Fruit fly (Drosophila melanogaster): ENCODE data around the gene glo.
A peak's percentile ranks its signal among the peaks of the same experiment; 100 is the strongest.

Gene glo

dm6 chr3R:11849378-11850249 lies 30.4 kb upstream of the glo start (continued):
- TF ChIP-seq Six4 (GFP tag; optimal IDR thresholded peaks at IDR 0.05) (peak; percentile 92), az2 (GFP tag; optimal IDR thresholded peaks at IDR 0.05) (peak; percentile 95), CG18011 (GFP tag; optimal IDR thresholded peaks at IDR 0.05) (peak; percentile 25), ab (GFP tag; optimal IDR thresholded peaks at IDR 0.05) (peak; percentile 90), dysf (GFP tag; IDR thresholded peaks at IDR 0.05) (peak; percentile 87), Hr78 (GFP tag; optimal IDR thresholded peaks at IDR 0.05) (peak in 1 of 2 experiments; percentile 97), D (optimal IDR thresholded peaks at IDR 0.05) (no peak), D (GFP tag; optimal IDR thresholded peaks at IDR 0.05) (peak; percentile 96), br (optimal IDR thresholded peaks at IDR 0.05) (no peak), corto (GFP tag; optimal IDR thresholded peaks at IDR 0.05) (no peak), ranshi (GFP tag; IDR thresholded peaks at IDR 0.05) (peak; percentile 90), Oaz (GFP tag; IDR thresholded peaks at IDR 0.05) (peak; percentile 67), slou (GFP tag; optimal IDR thresholded peaks at IDR 0.05) (peak; percentile 55), fd3F (GFP tag; optimal IDR thresholded peaks at IDR 0.05) (no peak), pum (GFP tag; optimal IDR thresholded peaks at IDR 0.05) (peak; percentile 90), odd (GFP tag; optimal IDR thresholded peaks at IDR 0.05) (peak; percentile 67), CG9932 (GFP tag; IDR thresholded peaks at IDR 0.05) (no peak), CG12071 (GFP tag; optimal IDR thresholded peaks at IDR 0.05) (peak; percentile 89), Hmx (GFP tag; optimal IDR thresholded peaks at IDR 0.05) (no peak), bigmax (GFP tag; optimal IDR thresholded peaks at IDR 0.05) (peak; percentile 12), so (GFP tag; IDR thresholded peaks at IDR 0.05) (peak; percentile 84; the same call in 2 of the 3 replicates), Lhr (GFP tag; optimal IDR thresholded peaks at IDR 0.05) (peak; percentile 86), CG30020 (tag; optimal IDR thresholded peaks at IDR 0.05) (peak; percentile 53), CG12942 (GFP tag; optimal IDR thresholded peaks at IDR 0.05) (peak; percentile 89), Rfx (GFP tag; IDR thresholded peaks at IDR 0.05) (0 out of 2 replicates have a peak, but pooled peaks have one; percentile 32), caup (GFP tag; optimal IDR thresholded peaks at IDR 0.05; ENCODE audit: severe bottlenecking) (peak; percentile 57), Camta (GFP tag; optimal IDR thresholded peaks at IDR 0.05) (peak; percentile 92), CoRest (tag; optimal IDR thresholded peaks at IDR 0.05) (peak; percentile 92), lbe (GFP tag; optimal IDR thresholded peaks at IDR 0.05) (no peak), Sry-β (GFP tag; optimal IDR thresholded peaks at IDR 0.05) (peak; percentile 64), knrl (GFP tag; IDR thresholded peaks at IDR 0.05; ENCODE audit: partially characterized antibody) (0 out of 3 replicates have a peak, but pooled peaks have one; percentile 27), CG6791 (GFP tag; IDR thresholded peaks at IDR 0.05; ENCODE audit: partially characterized antibody) (no peak; the same call in 2 of the 3 replicates), tio (GFP tag; optimal IDR thresholded peaks at IDR 0.05) (peak; percentile 88), vvl (GFP tag; IDR thresholded peaks at IDR 0.05) (peak; percentile 99), CG18599 (GFP tag; optimal IDR thresholded peaks at IDR 0.05) (peak; percentile 76), HLH4C (GFP tag; IDR thresholded peaks at IDR 0.05; ENCODE audit: partially characterized antibody) (no peak), sens (GFP tag) (peak; percentile 99), cad (GFP tag; optimal IDR thresholded peaks at IDR 0.05) (no peak), en (GFP tag; optimal IDR thresholded peaks at IDR 0.05) (peak; percentile 78), MESR4 (GFP tag; optimal IDR thresholded peaks at IDR 0.05) (peak; percentile 14), ase (GFP tag; IDR thresholded peaks at IDR 0.05) (peak; percentile 90), slbo (GFP tag; IDR thresholded peaks at IDR 0.05) (peak; percentile 54; the same call in 1 of the 2 replicates), shn (GFP tag; optimal IDR thresholded peaks at IDR 0.05) (peak; percentile 81), dmrt11E (tag; optimal IDR thresholded peaks at IDR 0.05) (peak; percentile 85), dpn (GFP tag; optimal IDR thresholded peaks at IDR 0.05) (peak; percentile 86 to 92), sisA (GFP tag; IDR thresholded peaks at IDR 0.05) (peak; percentile 96), aop (GFP tag; IDR thresholded peaks at IDR 0.05) (no peak; the same call in none of the 2 replicates), CG32772 (GFP tag; IDR thresholded peaks at IDR 0.05) (peak; percentile 95), mam (GFP tag; optimal IDR thresholded peaks at IDR 0.05) (peak; percentile 65)
